Worm (Caenorhabditis elegans): ENCODE measurements around the gene gstk-1.

ce11 chrII:9621913-9622348 is 34.6 kb upstream of the gstk-1 start:
- no peak for TF ChIP-seq ama-1 (optimal IDR thresholded peaks at IDR 0.05)
- no peak for TF ChIP-seq tra-4 (tag; optimal IDR thresholded peaks at IDR 0.05)
- no peak for TF ChIP-seq ets-7 (tag; optimal IDR thresholded peaks at IDR 0.05)
- no peak for TF ChIP-seq hnd-1 (tag; optimal IDR thresholded peaks at IDR 0.05)
- TF ChIP-seq B0310.2 (tag; optimal IDR thresholded peaks at IDR 0.05): no peak
- TF ChIP-seq hmbx-1 (tag; optimal IDR thresholded peaks at IDR 0.05): no peak

All from whole organism, early embryonic.